Fruit fly (Drosophila melanogaster): Measurements from ENCODE around the gene AP-1gamma.

AP-1gamma gene

DNA sequence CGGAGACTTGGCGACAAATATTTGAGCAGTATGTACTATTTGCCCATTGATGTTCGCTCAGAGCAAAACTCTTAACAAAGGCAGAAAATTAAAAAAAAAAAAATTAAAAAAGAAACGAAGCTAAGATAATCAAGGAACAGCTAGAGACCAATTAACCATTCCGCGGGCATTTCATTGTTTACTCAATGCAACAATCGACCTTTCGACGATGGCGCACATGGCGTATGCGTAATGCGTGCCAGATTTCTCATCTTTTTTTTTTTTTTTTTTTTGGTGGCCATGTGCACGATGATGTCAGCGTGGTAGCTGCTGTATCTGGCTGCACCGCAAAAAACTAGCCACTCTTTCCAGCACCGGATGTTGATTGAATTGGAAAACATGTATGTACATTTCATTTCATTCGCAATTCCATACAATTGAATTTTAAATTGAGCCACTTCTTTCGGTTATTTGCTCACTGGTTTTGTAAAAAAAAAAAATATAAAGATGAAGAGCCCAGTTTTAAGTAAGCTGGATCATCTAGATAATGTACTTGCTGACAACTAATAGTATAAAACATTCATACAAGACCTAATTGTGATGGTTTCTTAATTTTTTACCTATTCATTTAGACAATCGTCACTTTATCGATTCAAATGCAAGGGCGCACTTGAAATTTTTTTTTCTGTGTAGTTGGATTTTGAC lies 32.7 kb upstream of the AP-1gamma start (continued):
- TF ChIP-seq Blimp-1 (GFP tag; optimal IDR thresholded peaks at IDR 0.05) (peak; percentile 26), CG9727 (GFP tag; optimal IDR thresholded peaks at IDR 0.05) (no peak), chinmo (GFP tag; IDR thresholded peaks at IDR 0.05; ENCODE audit: partially characterized antibody) (peak; percentile 51; the same call in 1 of the 4 replicates), CG10979 (tag; optimal IDR thresholded peaks at IDR 0.05) (peak; percentile 8), CG30403 (GFP tag; optimal IDR thresholded peaks at IDR 0.05) (peak; percentile 32), ind (GFP tag; optimal IDR thresholded peaks at IDR 0.05) (peak; percentile 7), dmrt99B (tag; optimal IDR thresholded peaks at IDR 0.05) (peak; percentile 61), Med (GFP tag) (peak; percentile 73), CG17186 (GFP tag; optimal IDR thresholded peaks at IDR 0.05) (no peak), sens (GFP tag) (peak; percentile 64), onecut (GFP tag; IDR thresholded peaks at IDR 0.05) (no peak), Atf3 (GFP tag; optimal IDR thresholded peaks at IDR 0.05) (peak; percentile 51), CG34422 (GFP tag; IDR thresholded peaks at IDR 0.05) (no peak), CG31441 (GFP tag; IDR thresholded peaks at IDR 0.05) (peak; percentile 41; the same call in 1 of the 2 replicates), grau (tag; optimal IDR thresholded peaks at IDR 0.05) (no peak), Xbp1 (GFP tag; optimal IDR thresholded peaks at IDR 0.05) (peak; percentile 12), CG1603 (tag; optimal IDR thresholded peaks at IDR 0.05) (no peak), CG13424 (tag; optimal IDR thresholded peaks at IDR 0.05) (peak; percentile 34), sr (GFP tag; IDR thresholded peaks at IDR 0.05) (no peak), bab2 (GFP tag; optimal IDR thresholded peaks at IDR 0.05) (no peak), CG11093 (GFP tag; IDR thresholded peaks at IDR 0.05) (no peak), nom (GFP tag; optimal IDR thresholded peaks at IDR 0.05) (peak; percentile 62), CG12391 (tag; optimal IDR thresholded peaks at IDR 0.05) (peak; percentile 11), amos (GFP tag; IDR thresholded peaks at IDR 0.05; ENCODE audit: partially characterized antibody) (no peak), CG14667 (GFP tag; IDR thresholded peaks at IDR 0.05) (no peak), CG34376 (GFP tag; optimal IDR thresholded peaks at IDR 0.05) (no peak), sisA (GFP tag; IDR thresholded peaks at IDR 0.05) (0 out of 2 replicates have a peak, but pooled peaks have one; percentile 10), so (GFP tag; IDR thresholded peaks at IDR 0.05) (no peak), Oli (tag; optimal IDR thresholded peaks at IDR 0.05) (peak; percentile 16), Taf1 (GFP tag; IDR thresholded peaks at IDR 0.05) (no peak), CG7839 (tag; optimal IDR thresholded peaks at IDR 0.05) (peak; percentile 26), Hr51 (GFP tag; optimal IDR thresholded peaks at IDR 0.05) (peak in 1 of 2 experiments; percentile 29), CG4424 (GFP tag; optimal IDR thresholded peaks at IDR 0.05) (no peak), CG11247 (GFP tag; IDR thresholded peaks at IDR 0.05) (no peak), Ptx1 (GFP tag; IDR thresholded peaks at IDR 0.05) (0 out of 2 replicates have a peak, but pooled peaks have one; percentile 11), ewg (GFP tag; optimal IDR thresholded peaks at IDR 0.05) (no peak), gem (tag; optimal IDR thresholded peaks at IDR 0.05) (peak; percentile 30), lbe (GFP tag; optimal IDR thresholded peaks at IDR 0.05) (no peak), emc (GFP tag; optimal IDR thresholded peaks at IDR 0.05) (no peak), dysf (GFP tag; IDR thresholded peaks at IDR 0.05) (0 out of 3 replicates have a peak, but pooled peaks have one; percentile 30), PHDP (tag; optimal IDR thresholded peaks at IDR 0.05) (no peak), Nf-YA (GFP tag; IDR thresholded peaks at IDR 0.05) (no peak), CG11504 (tag; optimal IDR thresholded peaks at IDR 0.05) (peak; percentile 52), CG42726 (GFP tag; IDR thresholded peaks at IDR 0.05; ENCODE audit: partially characterized antibody) (no peak), CG10274 (GFP tag; optimal IDR thresholded peaks at IDR 0.05) (no peak), odd (GFP tag; optimal IDR thresholded peaks at IDR 0.05) (peak; percentile 2), gsb (GFP tag; IDR thresholded peaks at IDR 0.05) (no peak), pnt (GFP tag; optimal IDR thresholded peaks at IDR 0.05) (no peak), CG15269 (tag; optimal IDR thresholded peaks at IDR 0.05) (peak; percentile 5)
